Worm (Caenorhabditis elegans) whole organism, late embryonic: ENCODE results near the gene bli-2.

Experiments
- C08G9.2 ChIP-seq: sonication (generic microtip); optimal IDR thresholded peaks from 2 replicates; lab custom pipeline; 2016; ENCODE audit warnings: mild to moderate bottlenecking, missing genetic modification characterization, moderate library complexity, missing compliant biosample characterization
- C38D4.7 ChIP-seq: fragments of 200-800 bp; sonication (Bioruptor generic); optimal IDR thresholded peaks from 2 replicates; lab custom pipeline; 2018; ENCODE audit warnings: mild to moderate bottlenecking, missing genetic modification characterization, moderate library complexity, missing compliant biosample characterization
- K02D7.2 ChIP-seq: sonication (generic microtip); optimal IDR thresholded peaks from 2 replicates; lab custom pipeline; 2017; ENCODE audit warnings: mild to moderate bottlenecking, missing genetic modification characterization, missing compliant biosample characterization
- K09A11.1 ChIP-seq: sonication (generic microtip); optimal IDR thresholded peaks from 2 replicates; lab custom pipeline; 2017; ENCODE audit warnings: antibody characterized with exemption, mild to moderate bottlenecking, missing genetic modification characterization, missing compliant biosample characterization; ENCODE audit not compliant: insufficient read depth
- T23F11.4 ChIP-seq: fragments of 200-800 bp; sonication (Bioruptor generic); optimal IDR thresholded peaks from 2 replicates; lab custom pipeline; 2018; ENCODE audit warnings: mild to moderate bottlenecking, missing genetic modification characterization, missing compliant biosample characterization
- Y22D7AL.16 ChIP-seq: sonication (generic microtip); optimal IDR thresholded peaks from 2 replicates; lab custom pipeline; 2016; ENCODE audit warnings: missing genetic modification characterization, missing compliant biosample characterization
- ahr-1 ChIP-seq: sonication (generic microtip); optimal IDR thresholded peaks from 2 replicates; lab custom pipeline; 2016; ENCODE audit warnings: missing genetic modification characterization, missing compliant biosample characterization
- ama-1 ChIP-seq: fragments of 150-350 bp; optimal IDR thresholded peaks from 2 replicates; lab custom pipeline; 2014
- ceh-14 ChIP-seq: sonication (generic microtip); optimal IDR thresholded peaks from 2 replicates; lab custom pipeline; 2016; ENCODE audit warnings: missing genotype, missing genetic modification characterization, missing compliant biosample characterization
- ceh-18 ChIP-seq: sonication (generic microtip); optimal IDR thresholded peaks from 2 replicates; lab custom pipeline; 2016; ENCODE audit warnings: missing genetic modification characterization, missing compliant biosample characterization
- ceh-22 ChIP-seq: sonication (generic microtip); optimal IDR thresholded peaks from 2 replicates; lab custom pipeline; 2017; ENCODE audit warnings: missing biosample characterization, missing genetic modification characterization
- ceh-24 ChIP-seq: sonication (generic microtip); optimal IDR thresholded peaks from 2 replicates; lab custom pipeline; 2016; ENCODE audit warnings: mild to moderate bottlenecking, missing genetic modification characterization, missing compliant biosample characterization
- ceh-31 ChIP-seq: sonication (generic microtip); optimal IDR thresholded peaks from 2 replicates; lab custom pipeline; 2016; ENCODE audit warnings: missing genetic modification characterization, missing compliant biosample characterization
- ceh-48 ChIP-seq: sonication (generic microtip); optimal IDR thresholded peaks from 2 replicates; lab custom pipeline; 2016; ENCODE audit warnings: missing genetic modification characterization, inconsistent platforms, missing compliant biosample characterization
- ceh-6 ChIP-seq: fragments of 200-800 bp; sonication (Bioruptor generic); optimal IDR thresholded peaks from 2 replicates; lab custom pipeline; 2018; ENCODE audit warnings: mild to moderate bottlenecking, missing genetic modification characterization, missing compliant biosample characterization
- dmd-4 ChIP-seq: sonication (generic microtip); optimal IDR thresholded peaks from 2 replicates; lab custom pipeline; 2016; ENCODE audit warnings: borderline replicate concordance, missing genetic modification characterization, missing compliant biosample characterization
- dve-1 ChIP-seq: sonication (generic microtip); optimal IDR thresholded peaks from 2 replicates; lab custom pipeline; 2017; ENCODE audit warnings: antibody characterized with exemption, mild to moderate bottlenecking, missing genetic modification characterization, missing compliant biosample characterization
- ets-4 ChIP-seq: sonication (generic microtip); optimal IDR thresholded peaks from 2 replicates; lab custom pipeline; 2016; ENCODE audit warnings: missing genetic modification characterization, missing compliant biosample characterization
- eyg-1 ChIP-seq: sonication (generic microtip); optimal IDR thresholded peaks from 2 replicates; lab custom pipeline; 2016; ENCODE audit warnings: missing genotype, missing genetic modification characterization, missing compliant biosample characterization
- fax-1 ChIP-seq: sonication (generic microtip); optimal IDR thresholded peaks from 2 replicates; lab custom pipeline; 2016; ENCODE audit warnings: missing genotype, missing genetic modification characterization, missing compliant biosample characterization
- fkh-6 ChIP-seq: sonication (generic microtip); optimal IDR thresholded peaks from 2 replicates; lab custom pipeline; 2016; ENCODE audit warnings: missing genetic modification characterization, missing compliant biosample characterization
- gmeb-2 ChIP-seq: sonication (generic microtip); optimal IDR thresholded peaks from 2 replicates; lab custom pipeline; 2016; ENCODE audit warnings: missing genetic modification characterization, inconsistent platforms, missing compliant biosample characterization
- hlh-15 ChIP-seq: sonication (generic microtip); optimal IDR thresholded peaks from 2 replicates; lab custom pipeline; 2016; ENCODE audit warnings: missing genetic modification characterization, missing compliant biosample characterization
- hlh-6 ChIP-seq: sonication (generic microtip); optimal IDR thresholded peaks from 2 replicates; lab custom pipeline; 2016; ENCODE audit warnings: missing genotype, missing genetic modification characterization, missing compliant biosample characterization
- hlh-8 ChIP-seq: sonication (generic microtip); optimal IDR thresholded peaks from 2 replicates; lab custom pipeline; 2016; ENCODE audit warnings: missing genotype, missing genetic modification characterization, missing compliant biosample characterization
- lim-6 ChIP-seq: sonication (generic microtip); optimal IDR thresholded peaks from 2 replicates; lab custom pipeline; 2016; ENCODE audit warnings: missing genetic modification characterization, missing compliant biosample characterization
- lin-11 ChIP-seq: fragments of 200-800 bp; sonication (Bioruptor generic); optimal IDR thresholded peaks from 2 replicates; lab custom pipeline; 2018; ENCODE audit warnings: mild to moderate bottlenecking, missing genetic modification characterization, missing compliant biosample characterization
- mec-3 ChIP-seq: sonication (generic microtip); optimal IDR thresholded peaks from 2 replicates; lab custom pipeline; 2016; ENCODE audit warnings: borderline replicate concordance, missing genetic modification characterization, missing compliant biosample characterization
- nfya-1 ChIP-seq: sonication (generic microtip); optimal IDR thresholded peaks from 2 replicates; lab custom pipeline; 2017; ENCODE audit warnings: missing genetic modification characterization, mild to moderate bottlenecking, missing compliant biosample characterization, antibody characterized with exemption, moderate library complexity
- nhr-232 ChIP-seq: sonication (generic microtip); optimal IDR thresholded peaks from 2 replicates; lab custom pipeline; 2016; ENCODE audit warnings: missing genetic modification characterization, missing compliant biosample characterization
- pat-9 ChIP-seq: fragments of 200-800 bp; sonication (Bioruptor generic); optimal IDR thresholded peaks from 2 replicates; lab custom pipeline; 2018; ENCODE audit warnings: mild to moderate bottlenecking, missing genetic modification characterization, moderate library complexity, missing compliant biosample characterization
- pax-1 ChIP-seq: fragments of 150-350 bp; optimal IDR thresholded peaks from 2 replicates; lab custom pipeline; 2014; ENCODE audit warnings: missing biosample characterization, missing genetic modification characterization
- pha-2 ChIP-seq: sonication (generic microtip); optimal IDR thresholded peaks from 2 replicates; lab custom pipeline; 2017; ENCODE audit warnings: mild to moderate bottlenecking, missing genetic modification characterization, missing compliant biosample characterization
- pha-4 ChIP-seq: fragments of 150-350 bp; optimal IDR thresholded peaks from 2 replicates; lab custom pipeline; 2018; ENCODE audit warnings: missing biosample characterization, missing genetic modification reagents, missing genetic modification characterization
- pqm-1 ChIP-seq: sonication (generic microtip); optimal IDR thresholded peaks from 2 replicates; lab custom pipeline; 2016; ENCODE audit warnings: missing genetic modification characterization, missing compliant biosample characterization
- pros-1 ChIP-seq: fragments of 150-350 bp; optimal IDR thresholded peaks from 2 replicates; lab custom pipeline; 2014; ENCODE audit warnings: missing biosample characterization, missing genetic modification reagents, missing genetic modification characterization
- ref-2 ChIP-seq: sonication (generic microtip); optimal IDR thresholded peaks from 2 replicates; lab custom pipeline; 2016; ENCODE audit warnings: missing genetic modification characterization, missing compliant biosample characterization
- rnt-1 ChIP-seq: sonication (generic microtip); optimal IDR thresholded peaks from 2 replicates; lab custom pipeline; 2016; ENCODE audit warnings: missing genetic modification characterization, missing compliant biosample characterization
- sdc-2 ChIP-seq: sonication (generic microtip); optimal IDR thresholded peaks from 2 replicates; lab custom pipeline; 2016; ENCODE audit warnings: missing genotype, missing genetic modification characterization, missing compliant biosample characterization
- sox-2 ChIP-seq: fragments of 200-800 bp; sonication (Bioruptor generic); IDR thresholded peaks from 2 replicates; pipeline ENCODE4 v1.3.6; 2022; ENCODE audit warnings: missing genetic modification reagents, missing genetic modification characterization, missing compliant biosample characterization
- sox-4 ChIP-seq: sonication (generic microtip); optimal IDR thresholded peaks from 2 replicates; lab custom pipeline; 2017; ENCODE audit warnings: mild to moderate bottlenecking, missing genetic modification characterization, inconsistent platforms, missing compliant biosample characterization
- syd-9 ChIP-seq: sonication (generic microtip); optimal IDR thresholded peaks from 2 replicates; lab custom pipeline; 2016; ENCODE audit warnings: mild to moderate bottlenecking, missing genetic modification characterization, moderate library complexity, missing compliant biosample characterization
- tbx-2 ChIP-seq: sonication (generic microtip); optimal IDR thresholded peaks from 2 replicates; lab custom pipeline; 2016; ENCODE audit warnings: missing genetic modification characterization, missing compliant biosample characterization
- tbx-7 ChIP-seq: sonication (generic microtip); optimal IDR thresholded peaks from 2 replicates; lab custom pipeline; 2016; ENCODE audit warnings: missing genotype, missing genetic modification characterization, missing compliant biosample characterization
- ttx-3 ChIP-seq: sonication (generic microtip); optimal IDR thresholded peaks from 2 replicates; lab custom pipeline; 2016; ENCODE audit warnings: missing genetic modification reagents, missing genetic modification characterization, missing compliant biosample characterization
- unc-3 ChIP-seq, 2 experiments: fragments of 200-800 bp in 1 of 2; sonication (Bioruptor generic) in 1 of 2; sonication (generic microtip) in 1 of 2; conservative IDR thresholded peaks in 1 of 2; optimal IDR thresholded peaks in 1 of 2; 2 replicates each; pipeline versions ENCODE4 v1.3.6 to Lab custom; 2016 to 2022; ENCODE audit warnings: missing compliant biosample characterization in 2 of 2, missing genetic modification characterization in 2 of 2, missing genetic modification reagents in 1 of 2
- unc-42 ChIP-seq: sonication (generic microtip); optimal IDR thresholded peaks from 2 replicates; lab custom pipeline; 2016; ENCODE audit warnings: missing genotype, missing genetic modification characterization, missing compliant biosample characterization
- unc-55 ChIP-seq: sonication (generic microtip); optimal IDR thresholded peaks from 2 replicates; lab custom pipeline; 2017; ENCODE audit warnings: missing biosample characterization, missing genetic modification reagents, missing genetic modification characterization
- zip-5 ChIP-seq: sonication (generic microtip); optimal IDR thresholded peaks from 2 replicates; lab custom pipeline; 2016; ENCODE audit warnings: missing genetic modification characterization, missing compliant biosample characterization
- ztf-16 ChIP-seq: sonication (generic microtip); optimal IDR thresholded peaks from 2 replicates; lab custom pipeline; 2017; ENCODE audit warnings: missing genetic modification characterization, missing compliant biosample characterization

bli-2 gene

ce11 chrII:5660736-5661734 lies 8.8 kb upstream of the bli-2 start, which contains the start of the genes ift-43 and mdt-26:
Gene ift-43, minus strand, starts transcription at chrII:5660786.
Gene mdt-26, plus strand, starts transcription at chrII:5661181.
- peak; percentile 23 for TF ChIP-seq ets-4 (tag; lab: Kevin White, UChicago)
- no peak for TF ChIP-seq zip-5 (tag; lab: Kevin White, UChicago)
- no peak for TF ChIP-seq Y22D7AL.16 (tag; lab: Kevin White, UChicago)
- peak; percentile 60 for TF ChIP-seq sox-4 (tag; lab: Kevin White, UChicago)
- no peak for TF ChIP-seq C38D4.7 (GFP tag; lab: Kevin White, UChicago)
- TF ChIP-seq unc-55, result peak; percentile 70
- no peak for TF ChIP-seq T23F11.4
- TF ChIP-seq pros-1, result peak; percentile 55
- TF ChIP-seq lim-6 (tag; lab: Kevin White, UChicago), result no peak
- TF ChIP-seq unc-3 (GFP tag; conservative IDR thresholded peaks at IDR 0.05; lab: Robert Waterston, UW), result 0 out of 2 replicates have a peak, but pooled peaks have one; percentile 28
- TF ChIP-seq unc-3 (tag; optimal IDR thresholded peaks at IDR 0.05; lab: Kevin White, UChicago), result no peak
- peak; percentile 30 for TF ChIP-seq ref-2
- TF ChIP-seq ceh-6 (GFP tag; lab: Kevin White, UChicago), result peak; percentile 33
- TF ChIP-seq sdc-2 (tag; lab: Kevin White, UChicago), result peak; percentile 41
- TF ChIP-seq eyg-1 (tag; lab: Kevin White, UChicago), result no peak
- peak; percentile 14 for TF ChIP-seq pat-9 (tag; lab: Kevin White, UChicago)
- peak; percentile 53 for TF ChIP-seq ceh-22 (tag; lab: Kevin White, UChicago)
- TF ChIP-seq dve-1 (tag; lab: Kevin White, UChicago), result peak; percentile 27
- peak; percentile 56 for TF ChIP-seq fkh-6 (tag; lab: Kevin White, UChicago)
- TF ChIP-seq ceh-31 (tag; lab: Kevin White, UChicago), result peak; percentile 78
- TF ChIP-seq ahr-1, result no peak
- peak; percentile 17 for TF ChIP-seq ceh-18 (tag; lab: Kevin White, UChicago)
- peak; percentile 98 for TF ChIP-seq ama-1 (lab: Kevin White, UChicago)
- peak; percentile 58 for TF ChIP-seq unc-42 (tag; lab: Kevin White, UChicago)
- TF ChIP-seq fax-1 (tag; lab: Kevin White, UChicago), result no peak
- no peak for TF ChIP-seq ztf-16
- peak; percentile 55 for TF ChIP-seq lin-11 (tag; lab: Kevin White, UChicago)
- no peak for TF ChIP-seq mec-3 (tag; lab: Kevin White, UChicago)
- TF ChIP-seq rnt-1 (tag; lab: Kevin White, UChicago), result peak; percentile 57
- no peak for TF ChIP-seq hlh-8 (tag; lab: Kevin White, UChicago)
- peak; percentile 17; the same call in 1 of the 2 replicates for TF ChIP-seq sox-2 (GFP tag; lab: Robert Waterston, UW)
- TF ChIP-seq pax-1 (tag; lab: Kevin White, UChicago), result peak; percentile 37
- peak; percentile 73 for TF ChIP-seq tbx-2 (tag; lab: Kevin White, UChicago)
- TF ChIP-seq ceh-48 (tag; lab: Kevin White, UChicago), result peak; percentile 51
- TF ChIP-seq K02D7.2, result no peak
- peak; percentile 18 for TF ChIP-seq syd-9 (tag; lab: Kevin White, UChicago)
- TF ChIP-seq pqm-1 (tag; lab: Kevin White, UChicago), result no peak
- peak; percentile 14 for TF ChIP-seq tbx-7 (tag; lab: Kevin White, UChicago)
- TF ChIP-seq ceh-14 (tag; lab: Kevin White, UChicago), result peak; percentile 11
- peak; percentile 100 for TF ChIP-seq nfya-1 (tag; lab: Kevin White, UChicago)
- peak; percentile 17 for TF ChIP-seq nhr-232
- TF ChIP-seq dmd-4, result no peak
- no peak for TF ChIP-seq hlh-15 (tag; lab: Kevin White, UChicago)
- peak; percentile 59 for TF ChIP-seq gmeb-2 (tag; lab: Kevin White, UChicago)
- no peak for TF ChIP-seq ceh-24 (tag; lab: Kevin White, UChicago)
- peak; percentile 16 for TF ChIP-seq ttx-3 (tag; lab: Kevin White, UChicago)
- no peak for TF ChIP-seq hlh-6 (tag; lab: Kevin White, UChicago)
- TF ChIP-seq C08G9.2 (tag; lab: Kevin White, UChicago), result no peak
- TF ChIP-seq K09A11.1 (tag; lab: Kevin White, UChicago), result no peak
- TF ChIP-seq pha-4, result no peak
- peak; percentile 29 for TF ChIP-seq pha-2 (tag; lab: Kevin White, UChicago)
